Fruit fly (Drosophila melanogaster) whole organism, embryonic: ENCODE data around the gene CG4645.

ENCODE experiments used
- CG10565 ChIP-seq: fragments of 200-800 bp; sonication (Bioruptor generic); optimal IDR thresholded peaks from 3 replicates; lab custom pipeline; 2016; ENCODE audit warnings: missing biosample characterization, mild to moderate bottlenecking, missing genetic modification characterization
- CG11723 ChIP-seq: fragments of 200-800 bp; sonication (Bioruptor generic); optimal IDR thresholded peaks from 2 replicates; lab custom pipeline; 2017; ENCODE audit warnings: missing biosample characterization, mild to moderate bottlenecking, missing genetic modification characterization
- CG12236 ChIP-seq: fragments of 200-800 bp; sonication (Bioruptor generic); optimal IDR thresholded peaks from 2 replicates; lab custom pipeline; 2016; ENCODE audit warnings: missing biosample characterization, missing genetic modification characterization
- CG12769 ChIP-seq: fragments of 200-800 bp; sonication (Bioruptor generic); optimal IDR thresholded peaks from 2 replicates; lab custom pipeline; 2019; ENCODE audit warnings: missing biosample characterization, mild to moderate bottlenecking, missing genetic modification characterization, moderate library complexity
- CG13424 ChIP-seq: fragments of 200-800 bp; sonication (Bioruptor generic); optimal IDR thresholded peaks from 2 replicates; lab custom pipeline; 2019; ENCODE audit warnings: missing biosample characterization, mild to moderate bottlenecking, missing genetic modification characterization, moderate library complexity
- CG15479 ChIP-seq: fragments of 200-800 bp; sonication (Bioruptor generic); optimal IDR thresholded peaks from 3 replicates; lab custom pipeline; 2019; ENCODE audit warnings: missing biosample characterization, mild to moderate bottlenecking, missing genetic modification characterization, moderate library complexity
- CG16779 ChIP-seq: fragments of 200-800 bp; sonication (Bioruptor generic); IDR thresholded peaks from 2 replicates; pipeline ENCODE4 v1.3.6; 2022; ENCODE audit warnings: missing biosample characterization, missing genetic modification characterization
- CG17328 ChIP-seq: fragments of 200-800 bp; sonication (Bioruptor generic); IDR thresholded peaks from 2 replicates; pipeline ENCODE4 v1.3.6; 2022; ENCODE audit warnings: missing biosample characterization, missing genetic modification characterization
- CG2202 ChIP-seq: fragments of 200-800 bp; sonication (Bioruptor generic); optimal IDR thresholded peaks from 2 replicates; lab custom pipeline; 2018; ENCODE audit warnings: missing biosample characterization, mild to moderate bottlenecking, missing genetic modification characterization
- CG31365 ChIP-seq: fragments of 200-800 bp; sonication (Bioruptor generic); optimal IDR thresholded peaks from 2 replicates; lab custom pipeline; 2018; ENCODE audit warnings: missing biosample characterization, mild to moderate bottlenecking, missing genetic modification characterization
- CG31441 ChIP-seq: fragments of 200-800 bp; sonication (Bioruptor generic); IDR thresholded peaks from 2 replicates; pipeline ENCODE4 v1.3.6; 2022; ENCODE audit warnings: missing biosample characterization, missing genetic modification characterization
- CG5245 ChIP-seq: fragments of 200-800 bp; sonication (Bioruptor generic); optimal IDR thresholded peaks from 3 replicates; lab custom pipeline; 2016; ENCODE audit warnings: missing biosample characterization, missing genetic modification characterization
- CG6175 ChIP-seq: fragments of 200-800 bp; sonication (Bioruptor generic); IDR thresholded peaks from 3 replicates; pipeline ENCODE4 v1.3.6; 2022; ENCODE audit warnings: missing biosample characterization, missing genetic modification characterization
- CG7357 ChIP-seq: fragments of 200-800 bp; sonication (Bioruptor generic); IDR thresholded peaks from 3 replicates; pipeline ENCODE4 v1.3.6; 2022; ENCODE audit warnings: missing biosample characterization, missing genetic modification characterization
- CG7839 ChIP-seq: fragments of 200-800 bp; sonication (Bioruptor generic); optimal IDR thresholded peaks from 3 replicates; lab custom pipeline; 2018; ENCODE audit warnings: missing biosample characterization, mild to moderate bottlenecking, missing genetic modification characterization, moderate library complexity
- CG7987 ChIP-seq: fragments of 200-800 bp; sonication (Bioruptor generic); optimal IDR thresholded peaks from 2 replicates; lab custom pipeline; 2018; ENCODE audit warnings: missing biosample characterization, mild to moderate bottlenecking, missing genetic modification characterization, moderate library complexity
- CG8089 ChIP-seq: fragments of 200-800 bp; sonication (Bioruptor generic); optimal IDR thresholded peaks from 3 replicates; lab custom pipeline; 2016; ENCODE audit warnings: missing biosample characterization, missing genetic modification characterization
- CG8290 ChIP-seq, 3 experiments: fragments of 200-800 bp; sonication (Bioruptor generic); optimal IDR thresholded peaks; 2 replicates each; lab custom pipeline; 2016 to 2019; ENCODE audit warnings: missing biosample characterization in 3 of 3, missing genetic modification characterization in 3 of 3, mild to moderate bottlenecking in 2 of 3, moderate library complexity in 1 of 3
- CG9609 ChIP-seq: fragments of 200-800 bp; sonication (Bioruptor generic); optimal IDR thresholded peaks from 3 replicates; lab custom pipeline; 2016; ENCODE audit warnings: missing biosample characterization, missing genetic modification characterization
- D19A ChIP-seq: fragments of 200-800 bp; optimal IDR thresholded peaks from 3 replicates; lab custom pipeline; 2019; ENCODE audit warnings: missing biosample characterization, mild to moderate bottlenecking, missing genetic modification characterization, moderate library complexity
- Dll ChIP-seq: fragments of 200-800 bp; sonication (Bioruptor generic); IDR thresholded peaks from 4 replicates; pipeline ENCODE4 v1.3.6; 2022; ENCODE audit warnings: missing biosample characterization, missing genetic modification characterization; ENCODE audit not compliant: partially characterized antibody
- E2f1 ChIP-seq: fragments of 200-800 bp; sonication (Bioruptor generic); IDR thresholded peaks from 2 replicates; pipeline ENCODE4 v1.3.6; 2022; ENCODE audit warnings: missing biosample characterization, missing genetic modification characterization
- Ets65A ChIP-seq: fragments of 200-800 bp; sonication (Bioruptor generic); peaks from one replicate; lab custom pipeline; 2016; ENCODE audit warnings: missing biosample characterization, missing genetic modification characterization
- H15 ChIP-seq: fragments of 200-800 bp; sonication (Bioruptor generic); IDR thresholded peaks from 3 replicates; pipeline ENCODE4 v1.3.6; 2022; ENCODE audit warnings: missing biosample characterization, missing genetic modification characterization
- HLH3B ChIP-seq: fragments of 200-800 bp; sonication (Bioruptor generic); IDR thresholded peaks from 2 replicates; pipeline ENCODE4 v1.3.6; 2022; ENCODE audit warnings: missing biosample characterization, missing genetic modification characterization
- Nf-YA ChIP-seq: fragments of 200-800 bp; sonication (Bioruptor generic); IDR thresholded peaks from 2 replicates; pipeline ENCODE4 v1.3.6; 2022; ENCODE audit warnings: missing biosample characterization, missing genetic modification characterization
- Nf-YB ChIP-seq: fragments of 200-800 bp; sonication (Bioruptor generic); optimal IDR thresholded peaks from 3 replicates; lab custom pipeline; 2019; ENCODE audit warnings: missing biosample characterization, mild to moderate bottlenecking, missing genetic modification characterization, moderate library complexity
- Rfx ChIP-seq: fragments of 200-800 bp; sonication (Bioruptor generic); IDR thresholded peaks from 2 replicates; pipeline ENCODE4 v1.3.6; 2022; ENCODE audit warnings: missing biosample characterization, missing genetic modification characterization
- Six4 ChIP-seq: fragments of 200-800 bp; sonication (Bioruptor generic); optimal IDR thresholded peaks from 2 replicates; lab custom pipeline; 2016; ENCODE audit warnings: missing biosample characterization, missing genetic modification characterization
- Sry-β ChIP-seq: fragments of 200-800 bp; sonication (Bioruptor generic); optimal IDR thresholded peaks from 2 replicates; lab custom pipeline; 2018; ENCODE audit warnings: missing biosample characterization, mild to moderate bottlenecking, missing genetic modification characterization, moderate library complexity
- Stat92E ChIP-seq, 3 experiments: fragments of >200 bp in 2 of 3; fragments of 200-800 bp in 1 of 3; sonication (Bioruptor generic) in 1 of 3; optimal IDR thresholded peaks; 2 replicates each; lab custom pipeline; 2017 to 2019; ENCODE audit warnings: missing biosample characterization in 3 of 3, missing genetic modification characterization in 3 of 3, mild to moderate bottlenecking in 1 of 3, moderate library complexity in 1 of 3
- TFAM ChIP-seq: fragments of 200-800 bp; sonication (Bioruptor generic); optimal IDR thresholded peaks from 2 replicates; lab custom pipeline; 2017; ENCODE audit warnings: missing biosample characterization, missing genetic modification characterization, inconsistent platforms
- cato ChIP-seq: fragments of 200-800 bp; sonication (Bioruptor generic); optimal IDR thresholded peaks from 2 replicates; lab custom pipeline; 2016; ENCODE audit warnings: missing biosample characterization, missing genetic modification characterization, borderline replicate concordance
- ci ChIP-seq: fragments of 200-800 bp; sonication (Bioruptor generic); IDR thresholded peaks from 3 replicates; pipeline ENCODE4 v1.3.6; 2022; ENCODE audit warnings: missing biosample characterization, missing genetic modification characterization
- crc ChIP-seq: fragments of 200-800 bp; sonication (Bioruptor generic); optimal IDR thresholded peaks from 2 replicates; lab custom pipeline; 2016; ENCODE audit warnings: missing biosample characterization, missing genetic modification characterization
- fd102C ChIP-seq: fragments of 200-800 bp; sonication (Bioruptor generic); optimal IDR thresholded peaks from 2 replicates; lab custom pipeline; 2018; ENCODE audit warnings: missing biosample characterization, mild to moderate bottlenecking, missing genetic modification characterization, moderate library complexity
- fu2 ChIP-seq: fragments of 200-800 bp; sonication (Bioruptor generic); optimal IDR thresholded peaks from 2 replicates; lab custom pipeline; 2016; ENCODE audit warnings: missing biosample characterization, missing genetic modification characterization
- jigr1 ChIP-seq: fragments of 200-800 bp; sonication (Bioruptor generic); IDR thresholded peaks from 3 replicates; pipeline ENCODE4 v1.3.6; 2022; ENCODE audit warnings: missing biosample characterization, missing genetic modification characterization
- knrl ChIP-seq: fragments of 200-800 bp; sonication (Bioruptor generic); IDR thresholded peaks from 3 replicates; pipeline ENCODE4 v1.3.6; 2022; ENCODE audit warnings: missing biosample characterization, missing genetic modification characterization; ENCODE audit not compliant: partially characterized antibody
- lmd ChIP-seq: fragments of 200-800 bp; sonication (Bioruptor generic); IDR thresholded peaks from 2 replicates; pipeline ENCODE4 v1.3.6; 2022; ENCODE audit warnings: missing biosample characterization, missing genetic modification characterization
- nerfin-1 ChIP-seq: fragments of 200-800 bp; sonication (Bioruptor generic); optimal IDR thresholded peaks from 3 replicates; lab custom pipeline; 2019; ENCODE audit warnings: missing biosample characterization, mild to moderate bottlenecking, missing genetic modification characterization, moderate library complexity
- pho ChIP-seq: fragments of 200-800 bp; sonication (Bioruptor generic); optimal IDR thresholded peaks from 2 replicates; lab custom pipeline; 2016; ENCODE audit warnings: missing biosample characterization, missing genetic modification characterization
- ranshi ChIP-seq: fragments of 200-800 bp; sonication (Bioruptor generic); IDR thresholded peaks from 2 replicates; pipeline ENCODE4 v1.3.6; 2022; ENCODE audit warnings: missing biosample characterization, missing genetic modification characterization
- row ChIP-seq: fragments of 200-800 bp; sonication (Bioruptor generic); IDR thresholded peaks from 3 replicates; pipeline ENCODE4 v1.3.6; 2022; ENCODE audit warnings: missing biosample characterization, missing genetic modification characterization
- stc ChIP-seq: fragments of 200-800 bp; sonication (Bioruptor generic); IDR thresholded peaks from 2 replicates; pipeline ENCODE4 v1.3.6; 2022; ENCODE audit warnings: missing biosample characterization, missing genetic modification characterization
- toy ChIP-seq: fragments of 200-800 bp; sonication (Bioruptor generic); IDR thresholded peaks from 2 replicates; pipeline ENCODE4 v1.3.6; 2022; ENCODE audit warnings: missing biosample characterization, missing genetic modification characterization
- trem ChIP-seq: fragments of 200-800 bp; optimal IDR thresholded peaks from 3 replicates; lab custom pipeline; 2019; ENCODE audit warnings: missing biosample characterization, mild to moderate bottlenecking, missing genetic modification characterization, moderate library complexity
- unc-4 ChIP-seq: fragments of 200-800 bp; sonication (Bioruptor generic); IDR thresholded peaks from 2 replicates; pipeline ENCODE4 v1.3.6; 2022; ENCODE audit warnings: missing biosample characterization, missing genetic modification characterization; ENCODE audit not compliant: partially characterized antibody

Gene CG4645

DNA sequence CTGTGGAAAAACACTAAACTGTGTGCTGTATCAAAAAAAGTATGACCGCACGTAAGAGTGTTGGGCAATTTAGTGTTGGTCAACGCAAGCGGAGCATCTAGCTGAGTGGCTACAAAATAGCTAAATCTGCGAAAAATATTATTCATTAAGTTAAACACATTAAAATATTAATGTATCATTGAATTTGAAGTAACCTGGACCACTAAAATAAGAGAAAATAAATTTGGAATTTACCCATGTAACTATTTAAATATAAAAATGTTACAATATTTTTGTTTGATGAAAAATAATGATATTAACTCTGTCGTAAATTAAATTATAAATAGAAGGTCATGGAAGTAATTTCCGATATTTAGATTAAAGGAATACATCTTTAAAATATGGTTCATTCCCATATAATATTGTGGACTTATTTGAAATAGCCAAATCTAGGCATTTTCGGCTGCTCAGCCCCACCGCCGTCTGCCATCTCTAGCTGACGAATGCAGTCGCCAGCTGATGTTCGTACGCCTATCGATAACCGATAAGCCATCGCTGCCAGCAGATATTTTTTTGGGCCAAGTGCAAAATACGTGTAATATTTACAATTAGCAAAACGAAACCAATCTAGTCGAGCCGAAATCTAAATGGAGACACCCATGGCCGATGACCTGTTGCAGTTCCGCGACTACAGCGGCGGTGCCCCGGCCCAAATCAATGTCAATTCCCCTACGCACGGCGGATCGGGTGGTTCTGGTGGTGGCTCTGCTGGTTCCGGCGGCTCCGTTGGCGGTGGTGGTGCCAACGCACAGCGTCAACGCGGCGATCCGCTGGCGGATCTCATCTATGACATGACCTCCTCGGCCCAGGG lies at the start of gene CG4645, which contains the start of gene Brms1 (continued):
- TF ChIP-seq CG17328 (no peak), jigr1 (GFP tag; lab: Robert Waterston, UW) (no peak), knrl (GFP tag; lab: Robert Waterston, UW) (no peak), CG13424 (peak; percentile 61), CG8089 (GFP tag; lab: Kevin White, UChicago) (no peak), fu2 (GFP tag; lab: Kevin White, UChicago) (no peak), Dll (GFP tag; lab: Robert Waterston, UW) (0 out of 4 replicates have a peak, but pooled peaks have one; percentile 21), Nf-YB (GFP tag; lab: Kevin White, UChicago) (no peak), row (peak; percentile 78), lmd (GFP tag; lab: Robert Waterston, UW) (peak; percentile 36; the same call in 1 of the 2 replicates), nerfin-1 (tag; lab: Kevin White, UChicago) (peak; percentile 31), D19A (tag; lab: Kevin White, UChicago) (peak; percentile 14), E2f1 (0 out of 2 replicates have a peak, but pooled peaks have one; percentile 22), CG31441 (GFP tag; lab: Robert Waterston, UW) (peak; percentile 56; the same call in 1 of the 2 replicates), CG6175 (GFP tag; lab: Robert Waterston, UW) (no peak), CG11723 (GFP tag; lab: Kevin White, UChicago) (peak; percentile 35), toy (GFP tag; lab: Robert Waterston, UW) (no peak), crc (GFP tag; lab: Kevin White, UChicago) (no peak), HLH3B (GFP tag; lab: Robert Waterston, UW) (peak; percentile 8; the same call in 1 of the 2 replicates), H15 (GFP tag; lab: Robert Waterston, UW) (peak; percentile 43; the same call in 1 of the 3 replicates), trem (tag; lab: Kevin White, UChicago) (peak; percentile 13), CG7987 (GFP tag; lab: Kevin White, UChicago) (no peak), Stat92E (GFP tag; optimal IDR thresholded peaks at IDR 0.05; lab: Kevin White, UChicago) (no peak), TFAM (GFP tag; lab: Kevin White, UChicago) (no peak), CG8290 (GFP tag; optimal IDR thresholded peaks at IDR 0.05; lab: Kevin White, UChicago) (peak; percentile 25), CG8290 (tag; optimal IDR thresholded peaks at IDR 0.05; lab: Kevin White, UChicago) (peak; percentile 39 to 56), Ets65A (GFP tag; lab: Kevin White, UChicago) (peak; percentile 92), CG16779 (no peak), Nf-YA (GFP tag; lab: Robert Waterston, UW) (no peak), Rfx (peak; percentile 67), CG15479 (GFP tag; lab: Kevin White, UChicago) (no peak), CG31365 (tag; lab: Kevin White, UChicago) (no peak), CG12236 (no peak), CG7839 (tag; lab: Kevin White, UChicago) (peak; percentile 58), CG12769 (tag; lab: Kevin White, UChicago) (no peak), Six4 (GFP tag; lab: Kevin White, UChicago) (peak; percentile 24), pho (GFP tag; lab: Kevin White, UChicago) (peak; percentile 17), Sry-β (GFP tag; lab: Kevin White, UChicago) (peak; percentile 92), CG9609 (GFP tag; lab: Kevin White, UChicago) (peak; percentile 7), stc (no peak; the same call in 1 of the 2 replicates), ci (GFP tag; lab: Robert Waterston, UW) (peak; percentile 33; the same call in 2 of the 3 replicates), cato (GFP tag; lab: Kevin White, UChicago) (peak; percentile 26), CG7357 (GFP tag; lab: Robert Waterston, UW) (no peak), ranshi (GFP tag; lab: Robert Waterston, UW) (no peak; the same call in 1 of the 2 replicates), CG5245 (no peak), CG2202 (tag; lab: Kevin White, UChicago) (no peak), CG10565 (GFP tag; lab: Kevin White, UChicago) (no peak), fd102C (GFP tag; lab: Kevin White, UChicago) (no peak), unc-4 (GFP tag; lab: Robert Waterston, UW) (no peak)
